Worm (Caenorhabditis elegans) whole organism, mixed stage, embryonic: Measurements from ENCODE around the gene K08H10.10.
"Not testable (repeated sequence)": the region's sequence is repeated elsewhere in the genome, so short reads cannot be mapped to it uniquely, and the experiment has no call there.

Experiments
- M03D4.4 ChIP-seq: sonication (generic microtip); optimal IDR thresholded peaks from 2 replicates; lab custom pipeline; 2017; ENCODE audit warnings: mild to moderate bottlenecking, missing genetic modification characterization, missing compliant biosample characterization
- blmp-1 ChIP-seq: fragments of 150-350 bp; optimal IDR thresholded peaks from 2 replicates; lab custom pipeline; 2014; ENCODE audit warnings: missing biosample characterization, missing genetic modification characterization
- ceh-39 ChIP-seq: fragments of 150-350 bp; optimal IDR thresholded peaks from 2 replicates; lab custom pipeline; 2014; ENCODE audit warnings: missing biosample characterization, missing genetic modification characterization
- ceh-43 ChIP-seq: fragments of 200-800 bp; sonication (Bioruptor generic); optimal IDR thresholded peaks from 2 replicates; lab custom pipeline; 2018; ENCODE audit warnings: mild to moderate bottlenecking, missing genetic modification characterization, moderate library complexity, missing compliant biosample characterization
- ceh-83 ChIP-seq: fragments of 200-800 bp; sonication (Bioruptor generic); optimal IDR thresholded peaks from 2 replicates; lab custom pipeline; 2018; ENCODE audit warnings: mild to moderate bottlenecking, missing genetic modification characterization, missing compliant biosample characterization
- ces-1 ChIP-seq: fragments of 150-350 bp; optimal IDR thresholded peaks from 2 replicates; lab custom pipeline; 2014; ENCODE audit warnings: missing biosample characterization, missing genetic modification reagents, missing genetic modification characterization
- cnd-1 ChIP-seq: fragments of 200-800 bp; sonication (Bioruptor generic); optimal IDR thresholded peaks from 2 replicates; lab custom pipeline; 2018; ENCODE audit warnings: mild to moderate bottlenecking, missing genetic modification characterization, missing compliant biosample characterization
- drap-1 ChIP-seq: fragments of 200-800 bp; sonication (Bioruptor generic); optimal IDR thresholded peaks from 3 replicates; lab custom pipeline; 2018; ENCODE audit warnings: mild to moderate bottlenecking, missing genetic modification characterization, missing compliant biosample characterization
- elt-1 ChIP-seq: sonication (generic microtip); optimal IDR thresholded peaks from 2 replicates; lab custom pipeline; 2017; ENCODE audit warnings: missing genetic modification characterization, mild to moderate bottlenecking, missing compliant biosample characterization, antibody characterized with exemption, moderate library complexity, borderline replicate concordance; ENCODE audit not compliant: insufficient read depth
- elt-3 ChIP-seq: fragments of 150-350 bp; optimal IDR thresholded peaks from 2 replicates; lab custom pipeline; 2014; ENCODE audit warnings: missing biosample characterization, missing genetic modification characterization
- ham-2 ChIP-seq: fragments of 200-800 bp; sonication (Bioruptor generic); optimal IDR thresholded peaks from 2 replicates; lab custom pipeline; 2018; ENCODE audit warnings: mild to moderate bottlenecking, missing genetic modification characterization, missing compliant biosample characterization
- hlh-1 ChIP-seq: fragments of 150-350 bp; optimal IDR thresholded peaks from 2 replicates; lab custom pipeline; 2014; ENCODE audit warnings: missing biosample characterization, missing genetic modification reagents, missing genetic modification characterization
- lin-32 ChIP-seq: fragments of 200-800 bp; sonication (Bioruptor generic); optimal IDR thresholded peaks from 2 replicates; lab custom pipeline; 2018; ENCODE audit warnings: mild to moderate bottlenecking, missing genetic modification characterization, missing compliant biosample characterization
- lsy-2 ChIP-seq: fragments of 150-350 bp; optimal IDR thresholded peaks from 2 replicates; lab custom pipeline; 2014; ENCODE audit warnings: missing biosample characterization, missing genetic modification characterization
- mab-5 ChIP-seq: fragments of 150-350 bp; optimal IDR thresholded peaks from 2 replicates; lab custom pipeline; 2014; ENCODE audit warnings: missing biosample characterization, missing genetic modification characterization
- mep-1 ChIP-seq: fragments of 150-350 bp; optimal IDR thresholded peaks from 2 replicates; lab custom pipeline; 2017; ENCODE audit warnings: missing biosample characterization, missing genetic modification reagents, missing genetic modification characterization, inconsistent platforms
- mls-2 ChIP-seq: sonication (generic microtip); optimal IDR thresholded peaks from 2 replicates; lab custom pipeline; 2016; ENCODE audit warnings: mild to moderate bottlenecking, missing genetic modification characterization, moderate library complexity, missing compliant biosample characterization
- nhr-12 ChIP-seq: fragments of 150-350 bp; optimal IDR thresholded peaks from 2 replicates; lab custom pipeline; 2014; ENCODE audit warnings: missing biosample characterization, missing genetic modification characterization
- nhr-2 ChIP-seq: fragments of 150-350 bp; optimal IDR thresholded peaks from 2 replicates; lab custom pipeline; 2014; ENCODE audit warnings: missing biosample characterization, missing genetic modification characterization
- nhr-237 ChIP-seq: fragments of 150-350 bp; optimal IDR thresholded peaks from 2 replicates; lab custom pipeline; 2014; ENCODE audit warnings: missing biosample characterization, missing genetic modification characterization
- nhr-28 ChIP-seq: fragments of 150-350 bp; optimal IDR thresholded peaks from 2 replicates; lab custom pipeline; 2014; ENCODE audit warnings: missing biosample characterization, missing genetic modification characterization
- nhr-76 ChIP-seq: sonication (generic microtip); optimal IDR thresholded peaks from 2 replicates; lab custom pipeline; 2017; ENCODE audit warnings: missing biosample characterization, missing genetic modification characterization
- pha-4 ChIP-seq: fragments of 150-350 bp; optimal IDR thresholded peaks from 2 replicates; lab custom pipeline; 2018; ENCODE audit warnings: missing biosample characterization, missing genetic modification reagents, missing genetic modification characterization
- sem-2 ChIP-seq: fragments of 200-800 bp; sonication (Bioruptor generic); optimal IDR thresholded peaks from 2 replicates; lab custom pipeline; 2018; ENCODE audit warnings: mild to moderate bottlenecking, missing genetic modification characterization, missing compliant biosample characterization
- snpc-4 ChIP-seq: fragments of 150-350 bp; optimal IDR thresholded peaks from 2 replicates; lab custom pipeline; 2014; ENCODE audit warnings: missing biosample characterization, missing genetic modification characterization
- sptf-1 ChIP-seq: sonication (generic microtip); optimal IDR thresholded peaks from 2 replicates; lab custom pipeline; 2017; ENCODE audit warnings: mild to moderate bottlenecking, missing genetic modification characterization, moderate library complexity, missing compliant biosample characterization
- tbx-8 ChIP-seq: fragments of 200-800 bp; sonication (Bioruptor generic); optimal IDR thresholded peaks from 2 replicates; lab custom pipeline; 2018; ENCODE audit warnings: mild to moderate bottlenecking, missing genetic modification characterization, moderate library complexity, missing compliant biosample characterization
- unc-120 ChIP-seq: sonication (generic microtip); optimal IDR thresholded peaks from 2 replicates; lab custom pipeline; 2017; ENCODE audit warnings: missing genetic modification characterization, missing compliant biosample characterization; ENCODE audit not compliant: poor library complexity, severe bottlenecking
- unc-39 ChIP-seq: fragments of 150-350 bp; optimal IDR thresholded peaks from 2 replicates; lab custom pipeline; 2014; ENCODE audit warnings: missing biosample characterization, missing genetic modification characterization
- unc-62 ChIP-seq: fragments of 150-350 bp; optimal IDR thresholded peaks from 2 replicates; lab custom pipeline; 2014; ENCODE audit warnings: missing biosample characterization, missing genetic modification reagents, missing genetic modification characterization
- zip-8 ChIP-seq: fragments of 150-350 bp; optimal IDR thresholded peaks from 2 replicates; lab custom pipeline; 2014; ENCODE audit warnings: missing biosample characterization, missing genetic modification characterization
- ztf-11 ChIP-seq: fragments of 150-350 bp; optimal IDR thresholded peaks from 2 replicates; lab custom pipeline; 2014; ENCODE audit warnings: missing biosample characterization, missing genetic modification characterization

The K08H10.10 gene

DNA sequence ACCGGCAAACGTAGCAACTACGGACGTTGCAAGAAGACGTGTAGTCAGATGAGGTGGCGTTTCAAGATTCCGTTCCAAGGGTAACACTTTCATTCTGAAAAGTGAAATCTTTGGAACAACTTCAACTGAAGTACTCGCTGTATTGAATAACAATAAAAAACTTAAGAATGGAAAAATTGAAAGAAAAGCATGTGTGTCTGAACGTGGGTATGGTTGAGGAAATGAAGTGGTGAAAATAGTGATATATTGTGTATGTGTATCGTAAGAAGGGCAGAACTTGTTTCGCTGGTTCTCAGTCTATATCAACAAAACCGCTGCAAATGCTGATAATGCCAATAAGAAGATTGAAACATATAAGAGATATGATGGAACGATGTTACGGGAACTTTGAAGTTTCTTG is 5.1 kb upstream of the K08H10.10 start, which contains the start of gene K08H10.6:
TSS of gene K08H10.6 (minus strand) at position 101 of the 400 bp plus-strand sequence.
- TF ChIP-seq mep-1 (no peak), cnd-1 (tag; lab: Kevin White, UChicago) (no peak), mls-2 (tag; lab: Kevin White, UChicago) (no peak), snpc-4 (no peak), sptf-1 (tag; lab: Kevin White, UChicago) (no peak), ztf-11 (tag; lab: Kevin White, UChicago) (no peak), pha-4 (tag; lab: Kevin White, UChicago) (no peak), unc-62 (GFP tag; lab: Kevin White, UChicago) (no peak), hlh-1 (no peak), elt-3 (no peak), sem-2 (GFP tag; lab: Kevin White, UChicago) (no peak), nhr-76 (no peak), nhr-12 (tag; lab: Kevin White, UChicago) (no peak), nhr-28 (tag; lab: Kevin White, UChicago) (no peak), ceh-83 (GFP tag; lab: Kevin White, UChicago) (no peak), drap-1 (no peak), M03D4.4 (no peak), nhr-237 (tag; lab: Kevin White, UChicago) (no peak), lin-32 (GFP tag; lab: Kevin White, UChicago) (no peak)

DNA sequence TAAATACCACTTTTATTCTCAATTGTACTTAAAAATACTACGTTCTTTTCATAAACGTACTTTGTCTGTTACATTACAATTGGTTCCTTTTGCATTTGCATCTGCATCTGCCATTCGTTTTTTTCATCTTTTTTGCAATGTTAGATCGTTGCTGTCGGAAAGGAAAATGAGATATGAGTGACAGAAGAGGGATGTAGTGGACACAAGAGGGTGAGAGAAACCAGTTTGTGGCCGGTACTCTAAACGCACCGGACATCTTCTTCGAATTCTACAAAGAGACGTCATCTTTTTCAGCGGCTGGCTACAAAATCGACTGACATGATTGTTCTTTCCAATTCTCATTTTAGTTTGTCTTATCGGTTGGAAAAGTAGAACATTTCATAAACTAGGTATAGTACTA is 1.9 kb downstream of the K08H10.10 start:
- TF ChIP-seq snpc-4 = no peak
- peak; percentile 74 for TF ChIP-seq unc-62 (GFP tag; lab: Kevin White, UChicago)
- TF ChIP-seq, all 35 proteins: peak for 1

DNA sequence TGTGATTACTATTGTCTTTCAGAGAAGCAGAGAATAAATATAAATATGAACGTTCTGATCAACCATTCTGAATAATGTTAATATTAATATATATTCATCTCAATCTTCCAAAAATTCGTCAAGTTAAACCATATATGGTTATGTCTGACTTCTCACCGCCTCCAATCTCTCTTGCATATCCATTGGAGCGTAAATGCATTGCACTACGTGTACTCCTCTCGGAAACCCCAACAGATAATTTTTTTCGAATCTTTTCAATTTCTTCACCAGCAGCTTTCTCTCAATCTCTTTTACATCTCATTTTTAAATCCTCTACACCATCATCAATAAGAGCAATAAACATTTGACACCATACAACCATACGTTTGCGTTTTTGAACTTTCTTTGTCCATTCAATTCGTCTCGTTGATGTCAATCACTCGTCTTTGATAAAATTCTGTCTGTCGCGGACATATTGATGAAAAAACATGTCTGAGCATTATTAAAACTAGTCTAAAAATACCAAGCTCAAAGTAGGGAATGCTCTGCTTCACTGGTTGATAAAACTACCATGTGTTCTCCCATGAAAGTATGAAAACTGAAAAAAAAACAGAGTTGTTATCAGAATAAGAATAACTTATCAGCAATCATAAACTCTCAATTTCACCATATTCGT is 2.6 kb downstream of the K08H10.10 start:
- TF ChIP-seq ham-2 (no peak), pha-4 (tag; lab: Kevin White, UChicago) (no peak), drap-1 (no peak), lin-32 (GFP tag; lab: Kevin White, UChicago) (no peak), ceh-83 (GFP tag; lab: Kevin White, UChicago) (no peak), lsy-2 (peak; percentile 26), blmp-1 (tag; lab: Kevin White, UChicago) (no peak), elt-1 (tag; lab: Kevin White, UChicago) (no peak), nhr-237 (tag; lab: Kevin White, UChicago) (no peak), unc-120 (tag; lab: Kevin White, UChicago) (peak; percentile 62), mep-1 (peak; percentile 3), unc-62 (GFP tag; lab: Kevin White, UChicago) (no peak), ceh-39 (tag; lab: Kevin White, UChicago) (no peak), nhr-28 (tag; lab: Kevin White, UChicago) (no peak), ceh-43 (no peak), cnd-1 (tag; lab: Kevin White, UChicago) (no peak), ces-1 (GFP tag; lab: Kevin White, UChicago) (peak; percentile 45), mab-5 (tag; lab: Kevin White, UChicago) (no peak), M03D4.4 (no peak), zip-8 (tag; lab: Kevin White, UChicago) (no peak)

DNA sequence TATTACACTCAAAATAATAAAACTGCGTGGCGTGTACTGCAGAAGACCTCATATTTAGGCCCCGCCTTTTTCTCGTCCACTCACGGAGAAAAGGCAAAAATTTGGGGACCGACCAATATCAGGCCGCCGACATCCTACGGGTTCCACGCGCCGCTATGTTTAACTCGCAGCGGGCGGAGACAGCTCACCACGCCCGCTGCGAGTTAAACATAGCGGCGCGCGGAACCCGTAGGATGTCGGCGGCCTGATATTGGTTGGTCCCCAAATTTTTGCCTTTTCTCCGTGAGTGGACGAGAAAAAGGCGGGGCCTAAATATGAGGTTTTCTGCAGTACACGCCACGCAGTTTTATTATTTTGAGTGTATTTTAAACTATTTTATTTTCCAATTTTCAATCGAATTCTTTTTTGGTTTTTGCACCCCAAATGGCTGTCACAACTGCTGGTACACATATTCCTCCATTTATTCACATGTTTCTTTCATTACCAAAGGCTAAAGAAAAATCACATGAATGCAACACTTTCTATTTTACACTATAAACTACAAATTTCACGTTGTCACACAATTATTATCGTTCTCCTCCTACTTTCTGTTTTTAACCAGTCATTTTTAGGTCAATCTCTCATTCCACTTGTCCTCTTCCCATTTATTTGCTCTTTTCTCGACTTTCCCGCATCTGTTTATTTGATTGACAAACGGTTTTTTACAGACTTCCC is 3.3 kb downstream of the K08H10.10 start, which contains the start of gene uda-1:
TSS of gene uda-1 (plus strand) at position 708 of the 714 bp plus-strand sequence.
- TF ChIP-seq ces-1 (GFP tag; lab: Kevin White, UChicago); ceh-43; nhr-2: not testable (repeated sequence)

DNA sequence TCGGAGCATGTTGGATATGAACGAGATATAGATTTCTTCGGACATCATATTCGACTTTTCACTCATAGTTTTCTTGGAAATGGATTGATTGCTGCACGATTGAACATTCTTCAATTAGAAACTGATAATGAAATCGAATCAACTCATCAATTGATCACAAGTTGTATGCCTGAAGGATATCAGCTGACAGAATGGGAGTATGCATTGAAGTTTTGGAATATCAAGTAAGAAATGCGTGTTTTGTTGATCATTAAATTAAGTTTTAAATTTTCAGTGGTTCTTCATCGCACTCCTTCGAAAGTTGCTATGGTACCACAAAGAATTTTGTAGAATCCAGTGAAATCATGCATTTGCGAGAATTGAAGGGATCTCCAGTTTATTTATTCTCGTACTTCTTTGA is 5.5 kb downstream of the K08H10.10 start:
- TF ChIP-seq tbx-8 (no peak), elt-1 (tag; lab: Kevin White, UChicago) (no peak), nhr-237 (tag; lab: Kevin White, UChicago) (no peak), pha-4 (tag; lab: Kevin White, UChicago) (no peak), lsy-2 (no peak), sem-2 (GFP tag; lab: Kevin White, UChicago) (no peak), ces-1 (GFP tag; lab: Kevin White, UChicago) (no peak), hlh-1 (no peak), unc-39 (no peak), nhr-76 (no peak)
- TF ChIP-seq, all 35 proteins: peak for 0
